Worm (Caenorhabditis elegans): ENCODE data around the gene ceh-53.

Gene ceh-53

ce11 chrIV:3552933-3553332 is 54.9 kb downstream of the ceh-53 start:
- no peak for TF ChIP-seq ref-1 (GFP tag; conservative IDR thresholded peaks at IDR 0.05)
- TF ChIP-seq cog-1 (tag; optimal IDR thresholded peaks at IDR 0.05), result no peak
- TF ChIP-seq ztf-23 (GFP tag; IDR thresholded peaks at IDR 0.05), result no peak
- no peak for TF ChIP-seq T22C8.4 (GFP tag; IDR thresholded peaks at IDR 0.05)
- TF ChIP-seq tab-1 (GFP tag; IDR thresholded peaks at IDR 0.05), result no peak
- no peak for TF ChIP-seq klf-2 (GFP tag; conservative IDR thresholded peaks at IDR 0.05)
- TF ChIP-seq ztf-29 (GFP tag; IDR thresholded peaks at IDR 0.05), result no peak
- TF ChIP-seq flt-1 (GFP tag; IDR thresholded peaks at IDR 0.05), result no peak
- TF ChIP-seq med-1 (GFP tag; optimal IDR thresholded peaks at IDR 0.05; ENCODE audit: insufficient read depth), result no peak

Data from whole organism, midembryonic.